Worm (Caenorhabditis elegans): ENCODE data around the gene sipa-1.

ce11 chrV:11672497-11672896, 35.4 kb upstream of the sipa-1 start, which contains the start of gene lgc-44:
- no peak for TF ChIP-seq flt-1 (GFP tag; IDR thresholded peaks at IDR 0.05)
- TF ChIP-seq med-1 (GFP tag; optimal IDR thresholded peaks at IDR 0.05; ENCODE audit: insufficient read depth), result no peak
- no peak for TF ChIP-seq ref-1 (GFP tag; conservative IDR thresholded peaks at IDR 0.05)
- no peak for TF ChIP-seq tab-1 (GFP tag; IDR thresholded peaks at IDR 0.05)
- no peak for TF ChIP-seq T22C8.4 (GFP tag; IDR thresholded peaks at IDR 0.05)
- no peak for TF ChIP-seq klf-2 (GFP tag; conservative IDR thresholded peaks at IDR 0.05)
- no peak for TF ChIP-seq ztf-23 (GFP tag; IDR thresholded peaks at IDR 0.05)
- no peak for TF ChIP-seq cog-1 (tag; optimal IDR thresholded peaks at IDR 0.05)
